Worm (Caenorhabditis elegans) whole organism, late embryonic: ENCODE data around the gene M04B2.4.

ENCODE experiments used
- ama-1 ChIP-seq: fragments of 150-350 bp; optimal IDR thresholded peaks from 2 replicates; lab custom pipeline; 2014
- ceh-14 ChIP-seq: sonication (generic microtip); optimal IDR thresholded peaks from 2 replicates; lab custom pipeline; 2016; ENCODE audit warnings: missing genotype, missing genetic modification characterization, missing compliant biosample characterization
- ceh-22 ChIP-seq: sonication (generic microtip); optimal IDR thresholded peaks from 2 replicates; lab custom pipeline; 2017; ENCODE audit warnings: missing biosample characterization, missing genetic modification characterization
- ceh-45 ChIP-seq: fragments of 200-800 bp; sonication (Bioruptor generic); IDR thresholded peaks from 2 replicates; pipeline ENCODE4 v1.3.6; 2022; ENCODE audit warnings: missing genetic modification reagents, missing genetic modification characterization, missing compliant biosample characterization
- ceh-9 ChIP-seq: sonication (generic microtip); optimal IDR thresholded peaks from 2 replicates; lab custom pipeline; 2016; ENCODE audit warnings: mild to moderate bottlenecking, missing genetic modification characterization, inconsistent platforms, missing compliant biosample characterization
- fkh-10 ChIP-seq: fragments of 150-350 bp; optimal IDR thresholded peaks from 2 replicates; lab custom pipeline; 2014; ENCODE audit warnings: missing biosample characterization, missing genetic modification reagents, missing genetic modification characterization
- fkh-6 ChIP-seq: sonication (generic microtip); optimal IDR thresholded peaks from 2 replicates; lab custom pipeline; 2016; ENCODE audit warnings: missing genetic modification characterization, missing compliant biosample characterization
- hlh-30 ChIP-seq: sonication (generic microtip); optimal IDR thresholded peaks from 2 replicates; lab custom pipeline; 2017; ENCODE audit warnings: antibody characterized with exemption, missing genetic modification characterization, missing compliant biosample characterization; ENCODE audit not compliant: insufficient read depth
- pag-3 ChIP-seq: sonication (generic microtip); optimal IDR thresholded peaks from 2 replicates; lab custom pipeline; 2016; ENCODE audit warnings: missing compliant biosample characterization, missing genetic modification characterization, borderline replicate concordance
- pha-4 ChIP-seq: fragments of 150-350 bp; optimal IDR thresholded peaks from 2 replicates; lab custom pipeline; 2018; ENCODE audit warnings: missing biosample characterization, missing genetic modification reagents, missing genetic modification characterization
- pqm-1 ChIP-seq: sonication (generic microtip); optimal IDR thresholded peaks from 2 replicates; lab custom pipeline; 2016; ENCODE audit warnings: missing genetic modification characterization, missing compliant biosample characterization
- rnt-1 ChIP-seq: sonication (generic microtip); optimal IDR thresholded peaks from 2 replicates; lab custom pipeline; 2016; ENCODE audit warnings: missing genetic modification characterization, missing compliant biosample characterization

DNA sequence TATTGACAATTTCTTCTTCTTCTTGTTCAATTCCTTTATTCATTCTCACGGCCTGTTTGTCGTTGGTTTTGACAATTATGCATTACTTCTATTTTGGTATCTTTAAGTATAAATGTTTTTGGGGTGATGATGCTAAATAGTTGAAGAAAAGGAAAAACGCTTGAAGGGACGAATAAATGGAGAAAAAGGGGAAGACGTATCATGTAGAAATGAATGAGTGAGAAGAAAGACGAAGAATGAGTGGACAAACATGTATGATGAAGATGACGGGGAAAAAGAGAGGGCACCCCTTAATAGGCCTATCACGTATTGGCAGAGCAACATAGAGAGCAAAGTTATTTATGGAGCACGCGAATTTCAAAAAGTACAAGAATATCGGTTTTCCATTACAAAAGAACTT is 27.8 kb upstream of the M04B2.4 start, which contains the start of gene M04B2.7:
- TF ChIP-seq pag-3 (tag; lab: Kevin White, UChicago) (no peak), fkh-10 (GFP tag; lab: Kevin White, UChicago) (no peak), hlh-30 (tag; lab: Kevin White, UChicago) (no peak), pha-4 (tag; lab: Kevin White, UChicago) (no peak), ceh-45 (GFP tag; lab: Robert Waterston, UW) (no peak), ama-1 (lab: Kevin White, UChicago) (no peak), ceh-22 (tag; lab: Kevin White, UChicago) (no peak), ceh-14 (tag; lab: Kevin White, UChicago) (no peak), rnt-1 (no peak), pqm-1 (tag; lab: Kevin White, UChicago) (no peak), fkh-6 (tag; lab: Kevin White, UChicago) (no peak), ceh-9 (tag; lab: Kevin White, UChicago) (no peak)
